Fruit fly (Drosophila melanogaster) whole organism, embryonic: Measurements from ENCODE around the gene Son.

Experiments used
- Ada2b ChIP-seq: fragments of 200-800 bp; sonication (Bioruptor generic); IDR thresholded peaks from 2 replicates; pipeline ENCODE4 v1.3.6; 2022; ENCODE audit warnings: missing biosample characterization, missing genetic modification characterization
- B-H2 ChIP-seq: fragments of 200-800 bp; sonication (Bioruptor generic); optimal IDR thresholded peaks from 2 replicates; lab custom pipeline; 2018; ENCODE audit warnings: missing biosample characterization, mild to moderate bottlenecking, missing genetic modification characterization
- CG1024 ChIP-seq: fragments of 200-800 bp; sonication (Bioruptor generic); IDR thresholded peaks from 2 replicates; pipeline ENCODE4 v1.3.6; 2022; ENCODE audit warnings: missing biosample characterization, missing genetic modification characterization
- CG10267 ChIP-seq: fragments of 200-800 bp; sonication (Bioruptor generic); optimal IDR thresholded peaks from 2 replicates; lab custom pipeline; 2018; ENCODE audit warnings: missing biosample characterization, mild to moderate bottlenecking, missing genetic modification characterization, moderate library complexity
- CG10321 ChIP-seq: fragments of 200-800 bp; sonication (Bioruptor generic); IDR thresholded peaks from 2 replicates; pipeline ENCODE4 v1.3.6; 2022; ENCODE audit warnings: missing biosample characterization, missing genetic modification characterization
- CG11093 ChIP-seq: fragments of 200-800 bp; sonication (Bioruptor generic); IDR thresholded peaks from 3 replicates; pipeline ENCODE4 v1.3.6; 2022; ENCODE audit warnings: missing biosample characterization, missing genetic modification characterization
- CG11504 ChIP-seq: fragments of 200-800 bp; sonication (Bioruptor generic); optimal IDR thresholded peaks from 3 replicates; lab custom pipeline; 2019; ENCODE audit warnings: missing biosample characterization, mild to moderate bottlenecking, missing genetic modification characterization, moderate library complexity
- CG11560 ChIP-seq: fragments of 200-800 bp; sonication (Bioruptor generic); IDR thresholded peaks from 3 replicates; pipeline ENCODE4 v1.3.6; 2022; ENCODE audit warnings: missing biosample characterization, missing genetic modification characterization
- CG12219 ChIP-seq: fragments of 200-800 bp; sonication (Bioruptor generic); optimal IDR thresholded peaks from 3 replicates; lab custom pipeline; 2018; ENCODE audit warnings: missing biosample characterization, mild to moderate bottlenecking, missing genetic modification characterization
- CG12299 ChIP-seq: fragments of 200-800 bp; sonication (Bioruptor generic); optimal IDR thresholded peaks from 2 replicates; lab custom pipeline; 2018; ENCODE audit warnings: missing biosample characterization, mild to moderate bottlenecking, missing genetic modification characterization
- CG1233 ChIP-seq: fragments of 200-800 bp; sonication (Bioruptor generic); optimal IDR thresholded peaks from 4 replicates; lab custom pipeline; 2018; ENCODE audit warnings: missing biosample characterization, mild to moderate bottlenecking, missing genetic modification characterization
- CG15601 ChIP-seq: fragments of 200-800 bp; sonication (Bioruptor generic); optimal IDR thresholded peaks from 3 replicates; lab custom pipeline; 2019; ENCODE audit warnings: missing biosample characterization, mild to moderate bottlenecking, missing genetic modification characterization, moderate library complexity
- CG1602 ChIP-seq: fragments of 200-800 bp; sonication (Bioruptor generic); optimal IDR thresholded peaks from 3 replicates; lab custom pipeline; 2016; ENCODE audit warnings: missing biosample characterization, missing genetic modification characterization
- CG1792 ChIP-seq: fragments of 200-800 bp; sonication (Bioruptor generic); optimal IDR thresholded peaks from 2 replicates; lab custom pipeline; 2016; ENCODE audit warnings: missing biosample characterization, missing genetic modification characterization
- CG18619 ChIP-seq: fragments of 200-800 bp; sonication (Bioruptor generic); optimal IDR thresholded peaks from 3 replicates; lab custom pipeline; 2017; ENCODE audit warnings: missing biosample characterization, mild to moderate bottlenecking, missing genetic modification characterization
- CG31365 ChIP-seq: fragments of 200-800 bp; sonication (Bioruptor generic); optimal IDR thresholded peaks from 2 replicates; lab custom pipeline; 2018; ENCODE audit warnings: missing biosample characterization, mild to moderate bottlenecking, missing genetic modification characterization
- CG34376 ChIP-seq: fragments of 200-800 bp; sonication (Bioruptor generic); optimal IDR thresholded peaks from 2 replicates; lab custom pipeline; 2018; ENCODE audit warnings: missing biosample characterization, mild to moderate bottlenecking, missing genetic modification characterization
- CG4424 ChIP-seq: fragments of 200-800 bp; sonication (Bioruptor generic); optimal IDR thresholded peaks from 3 replicates; lab custom pipeline; 2016; ENCODE audit warnings: missing biosample characterization, missing genetic modification characterization
- CG8281 ChIP-seq: fragments of 200-800 bp; sonication (Bioruptor generic); optimal IDR thresholded peaks from 2 replicates; lab custom pipeline; 2018; ENCODE audit warnings: missing biosample characterization, mild to moderate bottlenecking, missing genetic modification characterization, moderate library complexity
- CG9876 ChIP-seq: fragments of 200-800 bp; sonication (Bioruptor generic); optimal IDR thresholded peaks from 2 replicates; lab custom pipeline; 2016; ENCODE audit warnings: missing biosample characterization, missing genetic modification characterization
- CG9932 ChIP-seq: fragments of 200-800 bp; sonication (Bioruptor generic); IDR thresholded peaks from 2 replicates; pipeline ENCODE4 v1.3.6; 2022; ENCODE audit warnings: missing biosample characterization, missing genetic modification characterization
- D ChIP-seq, 2 experiments: fragments of 200-800 bp in 1 of 2; fragments of >200 bp in 1 of 2; sonication (Bioruptor generic) in 1 of 2; optimal IDR thresholded peaks; 2 replicates in 1 of 2; 3 replicates in 1 of 2; lab custom pipeline; 2017; ENCODE audit warnings: mild to moderate bottlenecking in 1 of 2, missing biosample characterization in 1 of 2, missing genetic modification characterization in 1 of 2, missing genetic modification reagents in 1 of 2
- Dad ChIP-seq: fragments of 200-800 bp; sonication (Bioruptor generic); optimal IDR thresholded peaks from 3 replicates; lab custom pipeline; 2016; ENCODE audit warnings: missing biosample characterization, missing genetic modification characterization
- Doc3 ChIP-seq: fragments of 200-800 bp; sonication (Bioruptor generic); IDR thresholded peaks from 3 replicates; pipeline ENCODE4 v1.3.6; 2022; ENCODE audit warnings: missing biosample characterization, missing genetic modification characterization; ENCODE audit not compliant: partially characterized antibody
- Elba2 ChIP-seq: fragments of 200-800 bp; sonication (Bioruptor generic); optimal IDR thresholded peaks from 3 replicates; lab custom pipeline; 2016; ENCODE audit warnings: missing biosample characterization, missing genetic modification characterization
- Hmr ChIP-seq: fragments of 200-800 bp; sonication (Bioruptor generic); optimal IDR thresholded peaks from 3 replicates; lab custom pipeline; 2017; ENCODE audit warnings: mild to moderate bottlenecking, missing biosample characterization, missing genetic modification reagents, missing genetic modification characterization
- MESR4 ChIP-seq: fragments of 200-800 bp; sonication (Bioruptor generic); optimal IDR thresholded peaks from 2 replicates; lab custom pipeline; 2018; ENCODE audit warnings: missing biosample characterization, mild to moderate bottlenecking, missing genetic modification characterization, moderate library complexity
- NC2β ChIP-seq: fragments of 200-800 bp; sonication (Bioruptor generic); optimal IDR thresholded peaks from 2 replicates; lab custom pipeline; 2016; ENCODE audit warnings: missing biosample characterization, missing genetic modification characterization
- NFAT ChIP-seq: fragments of 200-800 bp; sonication (Bioruptor generic); IDR thresholded peaks from 2 replicates; pipeline ENCODE4 v1.3.6; 2022; ENCODE audit warnings: missing biosample characterization, missing genetic modification characterization
- NfI ChIP-seq: fragments of 200-800 bp; sonication (Bioruptor generic); optimal IDR thresholded peaks from 3 replicates; lab custom pipeline; 2018; ENCODE audit warnings: missing biosample characterization, mild to moderate bottlenecking, missing genetic modification characterization, moderate library complexity
- Side ChIP-seq: fragments of 200-800 bp; sonication (Bioruptor generic); optimal IDR thresholded peaks from 2 replicates; lab custom pipeline; 2016; ENCODE audit warnings: missing biosample characterization, missing genetic modification characterization
- Six4 ChIP-seq: fragments of 200-800 bp; sonication (Bioruptor generic); optimal IDR thresholded peaks from 2 replicates; lab custom pipeline; 2016; ENCODE audit warnings: missing biosample characterization, missing genetic modification characterization
- Sry-β ChIP-seq: fragments of 200-800 bp; sonication (Bioruptor generic); optimal IDR thresholded peaks from 2 replicates; lab custom pipeline; 2018; ENCODE audit warnings: missing biosample characterization, mild to moderate bottlenecking, missing genetic modification characterization, moderate library complexity
- Stat92E ChIP-seq, 3 experiments: fragments of >200 bp in 2 of 3; fragments of 200-800 bp in 1 of 3; sonication (Bioruptor generic) in 1 of 3; optimal IDR thresholded peaks; 2 replicates each; lab custom pipeline; 2017 to 2019; ENCODE audit warnings: missing biosample characterization in 3 of 3, missing genetic modification characterization in 3 of 3, mild to moderate bottlenecking in 1 of 3, moderate library complexity in 1 of 3
- cato ChIP-seq: fragments of 200-800 bp; sonication (Bioruptor generic); optimal IDR thresholded peaks from 2 replicates; lab custom pipeline; 2016; ENCODE audit warnings: missing biosample characterization, missing genetic modification characterization, borderline replicate concordance
- dysf ChIP-seq: fragments of 200-800 bp; sonication (Bioruptor generic); IDR thresholded peaks from 3 replicates; pipeline ENCODE4 v1.3.6; 2022; ENCODE audit warnings: missing biosample characterization, missing genetic modification characterization
- esg ChIP-seq: fragments of 200-800 bp; sonication (Bioruptor generic); conservative IDR thresholded peaks from 2 replicates; pipeline ENCODE4 v1.3.6; 2022; ENCODE audit warnings: missing biosample characterization, missing genetic modification characterization
- lola ChIP-seq, 3 experiments: fragments of >200 bp in 2 of 3; fragments of 200-800 bp in 1 of 3; sonication (Bioruptor generic) in 1 of 3; optimal IDR thresholded peaks; 2 replicates each; lab custom pipeline; 2017 to 2019; ENCODE audit warnings: missing biosample characterization in 3 of 3, missing genetic modification characterization in 3 of 3, mild to moderate bottlenecking in 1 of 3, moderate library complexity in 1 of 3
- pan ChIP-seq, 4 experiments: fragments of >200 bp in 3 of 4; fragments of 200-800 bp in 1 of 4; sonication (Bioruptor generic) in 1 of 4; optimal IDR thresholded peaks in 3 of 4; IDR thresholded peaks in 1 of 4; 2 replicates each; pipeline versions ENCODE4 v1.3.6 to Lab custom; 2017 to 2022; ENCODE audit warnings: missing biosample characterization in 2 of 4, missing genetic modification characterization in 2 of 4, mixed read lengths in 1 of 4
- pros ChIP-seq: fragments of 200-800 bp; sonication (Bioruptor generic); optimal IDR thresholded peaks from 3 replicates; lab custom pipeline; 2019; ENCODE audit warnings: missing biosample characterization, mild to moderate bottlenecking, missing genetic modification characterization, moderate library complexity
- psq ChIP-seq: fragments of 200-800 bp; sonication (Bioruptor generic); optimal IDR thresholded peaks from 2 replicates; lab custom pipeline; 2017; ENCODE audit warnings: missing biosample characterization, missing genetic modification characterization
- pum ChIP-seq: fragments of 200-800 bp; sonication (Bioruptor generic); optimal IDR thresholded peaks from 2 replicates; lab custom pipeline; 2016; ENCODE audit warnings: missing biosample characterization, missing genetic modification characterization
- pzg ChIP-seq: fragments of 200-800 bp; sonication (Bioruptor generic); optimal IDR thresholded peaks from 3 replicates; lab custom pipeline; 2018; ENCODE audit warnings: missing biosample characterization, mild to moderate bottlenecking, missing genetic modification characterization, moderate library complexity
- ranshi ChIP-seq: fragments of 200-800 bp; sonication (Bioruptor generic); IDR thresholded peaks from 2 replicates; pipeline ENCODE4 v1.3.6; 2022; ENCODE audit warnings: missing biosample characterization, missing genetic modification characterization
- ttk ChIP-seq: fragments of 200-800 bp; sonication (Bioruptor generic); IDR thresholded peaks from 2 replicates; pipeline ENCODE4 v2.1.2; 2022; ENCODE audit warnings: missing biosample characterization, missing genetic modification characterization
- twi ChIP-seq: fragments of 200-800 bp; optimal IDR thresholded peaks from 2 replicates; lab custom pipeline; 2019; ENCODE audit warnings: missing biosample characterization, mild to moderate bottlenecking, missing genetic modification characterization, moderate library complexity
- z ChIP-seq: fragments of 200-800 bp; sonication (Bioruptor generic); IDR thresholded peaks from 3 replicates; pipeline ENCODE4 v1.3.6; 2022; ENCODE audit warnings: missing biosample characterization, missing genetic modification characterization
- zfh1 ChIP-seq: fragments of 200-800 bp; sonication (Bioruptor generic); IDR thresholded peaks from 3 replicates; pipeline ENCODE4 v1.3.6; 2022; ENCODE audit warnings: missing biosample characterization, missing genetic modification characterization

Gene Son

DNA sequence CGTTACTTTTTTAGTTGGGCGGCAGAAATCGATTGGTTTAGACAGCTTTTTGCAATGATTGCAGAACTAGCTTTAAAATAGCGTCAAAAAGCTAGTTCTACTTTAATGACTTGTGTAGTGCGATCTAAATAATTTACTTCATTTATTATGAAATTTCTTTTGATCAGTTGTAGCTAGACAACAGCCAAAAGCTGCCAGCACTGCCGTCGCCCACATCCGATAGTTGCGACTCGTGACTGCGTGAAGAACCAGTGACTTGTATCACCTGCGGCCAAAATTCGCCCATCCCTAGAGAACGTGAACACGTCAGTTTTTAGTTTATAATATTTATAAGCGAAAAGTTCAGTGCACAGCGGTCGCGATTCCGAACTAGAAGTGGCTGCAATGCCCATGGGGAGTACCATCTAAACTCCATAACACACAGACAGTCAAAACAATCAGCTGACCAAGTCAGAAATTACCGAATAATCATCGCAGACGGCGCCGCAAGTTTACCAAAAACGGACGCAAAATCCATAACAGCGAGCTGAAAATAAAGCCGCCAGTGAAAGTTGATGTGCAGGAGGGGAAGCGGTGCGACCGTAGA is 8.9 kb downstream of the Son start, which contains the start of gene P58IPK (continued):
- TF ChIP-seq D (optimal IDR thresholded peaks at IDR 0.05; lab: Kevin White, UChicago), result no peak
- TF ChIP-seq D (GFP tag; optimal IDR thresholded peaks at IDR 0.05; lab: Kevin White, UChicago), result no peak
- TF ChIP-seq CG1792 (GFP tag; lab: Kevin White, UChicago), result peak; percentile 53
- TF ChIP-seq Stat92E (GFP tag; optimal IDR thresholded peaks at IDR 0.05; lab: Kevin White, UChicago), result no peak
- peak; percentile 92 for TF ChIP-seq pzg (GFP tag; lab: Kevin White, UChicago)
- no peak for TF ChIP-seq Ada2b (GFP tag; lab: Robert Waterston, UW)
- peak; percentile 94 for TF ChIP-seq CG9932
- peak; percentile 31 for TF ChIP-seq CG18619 (GFP tag; lab: Kevin White, UChicago)
- no peak for TF ChIP-seq CG1024
- no peak for TF ChIP-seq CG11504 (tag; lab: Kevin White, UChicago)
- TF ChIP-seq lola (GFP tag; optimal IDR thresholded peaks at IDR 0.05; lab: Kevin White, UChicago), result peak in 1 of 3 experiments; percentile 46
- no peak for TF ChIP-seq psq (GFP tag; lab: Kevin White, UChicago)
- peak; percentile 72 for TF ChIP-seq NFAT (GFP tag; lab: Robert Waterston, UW)
- peak; percentile 75; the same call in 2 of the 3 replicates for TF ChIP-seq zfh1 (GFP tag; lab: Robert Waterston, UW)
- TF ChIP-seq CG9876 (GFP tag; lab: Kevin White, UChicago), result peak; percentile 57
- TF ChIP-seq CG8281 (tag; lab: Kevin White, UChicago), result no peak
- TF ChIP-seq CG4424 (GFP tag; lab: Kevin White, UChicago), result peak; percentile 51
- TF ChIP-seq twi (tag; lab: Kevin White, UChicago), result peak; percentile 31
- peak; percentile 16 for TF ChIP-seq CG1233 (GFP tag; lab: Kevin White, UChicago)
- peak; percentile 60 for TF ChIP-seq Hmr (GFP tag; lab: Kevin White, UChicago)
- TF ChIP-seq CG10321 (GFP tag; lab: Robert Waterston, UW), result no peak
- no peak for TF ChIP-seq Elba2 (GFP tag; lab: Kevin White, UChicago)
- TF ChIP-seq Side (GFP tag; lab: Kevin White, UChicago), result peak; percentile 45
- peak; percentile 57 for TF ChIP-seq CG34376 (GFP tag; lab: Kevin White, UChicago)
- peak; percentile 68 for TF ChIP-seq CG10267
- TF ChIP-seq Dad (GFP tag; lab: Kevin White, UChicago), result peak; percentile 72
- TF ChIP-seq cato, result no peak
- peak; percentile 59 for TF ChIP-seq ranshi
- peak; percentile 47 for TF ChIP-seq NC2β (GFP tag; lab: Kevin White, UChicago)
- peak; percentile 83 for TF ChIP-seq MESR4 (GFP tag; lab: Kevin White, UChicago)
- TF ChIP-seq CG12299, result peak; percentile 26
- peak; percentile 8; the same call in 1 of the 3 replicates for TF ChIP-seq CG11560 (tag; lab: Robert Waterston, UW)
- TF ChIP-seq Sry-β, result peak; percentile 98
- TF ChIP-seq CG15601 (tag; lab: Kevin White, UChicago), result peak; percentile 46
- TF ChIP-seq Doc3 (GFP tag; lab: Robert Waterston, UW), result peak; percentile 87
- TF ChIP-seq pros (GFP tag; lab: Kevin White, UChicago), result no peak
- TF ChIP-seq ttk (GFP tag; lab: Robert Waterston, UW), result 0 out of 2 replicates have a peak, but pooled peaks have one; percentile 44
- TF ChIP-seq CG31365 (tag; lab: Kevin White, UChicago), result no peak
- no peak for TF ChIP-seq CG11093 (GFP tag; lab: Robert Waterston, UW)
- TF ChIP-seq z (GFP tag; lab: Robert Waterston, UW), result no peak
- peak; percentile 44 for TF ChIP-seq CG1602 (GFP tag; lab: Kevin White, UChicago)
- peak; percentile 48 for TF ChIP-seq B-H2 (GFP tag; lab: Kevin White, UChicago)
- peak; percentile 54; the same call in 2 of the 3 replicates for TF ChIP-seq dysf (GFP tag; lab: Robert Waterston, UW)
- peak; percentile 65 for TF ChIP-seq NfI (GFP tag; lab: Kevin White, UChicago)
- TF ChIP-seq pan (optimal IDR thresholded peaks at IDR 0.05; lab: Kevin White, UChicago), result no peak
- TF ChIP-seq pan (GFP tag; optimal IDR thresholded peaks at IDR 0.05 in 1 of 2, IDR thresholded peaks at IDR 0.05 in 1 of 2), result peak in 1 of 2 experiments; percentile 44
- peak; percentile 53; the same call in 1 of the 2 replicates for TF ChIP-seq esg (GFP tag; lab: Robert Waterston, UW)
- peak; percentile 67 for TF ChIP-seq pum (GFP tag; lab: Kevin White, UChicago)
- TF ChIP-seq CG12219 (GFP tag; lab: Kevin White, UChicago), result no peak
- no peak for TF ChIP-seq Six4 (GFP tag; lab: Kevin White, UChicago)
